Fruit fly (Drosophila melanogaster) whole organism, embryonic: Measurements from ENCODE around the gene CG3529.

ENCODE experiments used
- Abd-B ChIP-seq: fragments of 200-800 bp; sonication (Bioruptor generic); optimal IDR thresholded peaks from 2 replicates; lab custom pipeline; 2018; ENCODE audit warnings: missing biosample characterization, mild to moderate bottlenecking, missing genetic modification characterization, moderate library complexity
- Atf3 ChIP-seq: fragments of 200-800 bp; sonication (Bioruptor generic); optimal IDR thresholded peaks from 3 replicates; lab custom pipeline; 2016; ENCODE audit warnings: missing biosample characterization, missing genetic modification characterization
- B-H2 ChIP-seq: fragments of 200-800 bp; sonication (Bioruptor generic); optimal IDR thresholded peaks from 2 replicates; lab custom pipeline; 2018; ENCODE audit warnings: missing biosample characterization, mild to moderate bottlenecking, missing genetic modification characterization
- CG1024 ChIP-seq: fragments of 200-800 bp; sonication (Bioruptor generic); IDR thresholded peaks from 2 replicates; pipeline ENCODE4 v1.3.6; 2022; ENCODE audit warnings: missing biosample characterization, missing genetic modification characterization
- CG11504 ChIP-seq: fragments of 200-800 bp; sonication (Bioruptor generic); optimal IDR thresholded peaks from 3 replicates; lab custom pipeline; 2019; ENCODE audit warnings: missing biosample characterization, mild to moderate bottlenecking, missing genetic modification characterization, moderate library complexity
- CG11560 ChIP-seq: fragments of 200-800 bp; sonication (Bioruptor generic); IDR thresholded peaks from 3 replicates; pipeline ENCODE4 v1.3.6; 2022; ENCODE audit warnings: missing biosample characterization, missing genetic modification characterization
- CG13287 ChIP-seq: fragments of 200-800 bp; sonication (Bioruptor generic); IDR thresholded peaks from 2 replicates; pipeline ENCODE4 v1.3.6; 2022; ENCODE audit warnings: missing biosample characterization, missing genetic modification characterization; ENCODE audit not compliant: partially characterized antibody
- CG14441 ChIP-seq: fragments of 200-800 bp; sonication (Bioruptor generic); IDR thresholded peaks from 2 replicates; pipeline ENCODE4 v1.3.6; 2022; ENCODE audit warnings: missing biosample characterization, missing genetic modification characterization
- CG16779 ChIP-seq: fragments of 200-800 bp; sonication (Bioruptor generic); IDR thresholded peaks from 2 replicates; pipeline ENCODE4 v1.3.6; 2022; ENCODE audit warnings: missing biosample characterization, missing genetic modification characterization
- CG16813 ChIP-seq: fragments of 200-800 bp; sonication (Bioruptor generic); IDR thresholded peaks from 3 replicates; pipeline ENCODE4 v1.3.6; 2022; ENCODE audit warnings: missing biosample characterization, missing genetic modification characterization; ENCODE audit not compliant: partially characterized antibody
- CG2116 ChIP-seq: fragments of 200-800 bp; sonication (Bioruptor generic); optimal IDR thresholded peaks from 3 replicates; lab custom pipeline; 2018; ENCODE audit warnings: missing biosample characterization, mild to moderate bottlenecking, missing genetic modification characterization
- CG2120 ChIP-seq: fragments of 200-800 bp; sonication (Bioruptor generic); optimal IDR thresholded peaks from 3 replicates; lab custom pipeline; 2016; ENCODE audit warnings: missing biosample characterization, missing genetic modification characterization
- CG2202 ChIP-seq: fragments of 200-800 bp; sonication (Bioruptor generic); optimal IDR thresholded peaks from 2 replicates; lab custom pipeline; 2018; ENCODE audit warnings: missing biosample characterization, mild to moderate bottlenecking, missing genetic modification characterization
- CG32532 ChIP-seq: fragments of 200-800 bp; sonication (Bioruptor generic); IDR thresholded peaks from 2 replicates; pipeline ENCODE4 v1.3.6; 2022; ENCODE audit warnings: missing biosample characterization, missing genetic modification characterization
- CG32772 ChIP-seq: fragments of 200-800 bp; sonication (Bioruptor generic); IDR thresholded peaks from 2 replicates; pipeline ENCODE4 v1.3.6; 2022; ENCODE audit warnings: missing biosample characterization, missing genetic modification characterization
- CG3281 ChIP-seq: fragments of 200-800 bp; sonication (Bioruptor generic); optimal IDR thresholded peaks from 3 replicates; lab custom pipeline; 2017; ENCODE audit warnings: missing biosample characterization, mild to moderate bottlenecking, missing genetic modification characterization
- CG33557 ChIP-seq: fragments of 200-800 bp; sonication (Bioruptor generic); optimal IDR thresholded peaks from 2 replicates; lab custom pipeline; 2019; ENCODE audit warnings: missing biosample characterization, mild to moderate bottlenecking, missing genetic modification characterization, moderate library complexity
- CG34224 ChIP-seq: fragments of 200-800 bp; sonication (Bioruptor generic); IDR thresholded peaks from 3 replicates; pipeline ENCODE4 v1.3.6; 2022; ENCODE audit warnings: missing biosample characterization, missing genetic modification characterization; ENCODE audit not compliant: partially characterized antibody
- CG34422 ChIP-seq: fragments of 200-800 bp; sonication (Bioruptor generic); IDR thresholded peaks from 3 replicates; pipeline ENCODE4 v1.3.6; 2022; ENCODE audit warnings: missing biosample characterization, missing genetic modification characterization
- CG3726 ChIP-seq: fragments of 200-800 bp; sonication (Bioruptor generic); IDR thresholded peaks from 3 replicates; pipeline ENCODE4, ENCODE4 v1.3.6; 2022; ENCODE audit warnings: missing biosample characterization, missing genetic modification characterization
- CG4820 ChIP-seq: fragments of 200-800 bp; sonication (Bioruptor generic); optimal IDR thresholded peaks from 3 replicates; lab custom pipeline; 2016; ENCODE audit warnings: missing biosample characterization, missing genetic modification characterization
- CG7963 ChIP-seq: fragments of 200-800 bp; sonication (Bioruptor generic); IDR thresholded peaks from 3 replicates; pipeline ENCODE4 v1.3.6; 2022; ENCODE audit warnings: missing biosample characterization, missing genetic modification characterization; ENCODE audit not compliant: partially characterized antibody
- Dad ChIP-seq: fragments of 200-800 bp; sonication (Bioruptor generic); optimal IDR thresholded peaks from 3 replicates; lab custom pipeline; 2016; ENCODE audit warnings: missing biosample characterization, missing genetic modification characterization
- Doc2 ChIP-seq: fragments of 200-800 bp; sonication (Bioruptor generic); IDR thresholded peaks from 2 replicates; pipeline ENCODE4 v1.3.6; 2022; ENCODE audit warnings: missing biosample characterization, missing genetic modification characterization
- Eip74EF ChIP-seq, 2 experiments: fragments of 200-800 bp in 1 of 2; fragments of >200 bp in 1 of 2; sonication (Bioruptor generic) in 1 of 2; optimal IDR thresholded peaks; 2 replicates each; lab custom pipeline; 2017 to 2019; ENCODE audit warnings: missing biosample characterization in 2 of 2, missing genetic modification characterization in 2 of 2, mild to moderate bottlenecking in 1 of 2, moderate library complexity in 1 of 2
- Hr3 ChIP-seq: fragments of 200-800 bp; sonication (Bioruptor generic); optimal IDR thresholded peaks from 3 replicates; lab custom pipeline; 2016; ENCODE audit warnings: missing biosample characterization, missing genetic modification characterization
- Mes4 ChIP-seq: fragments of 200-800 bp; sonication (Bioruptor generic); optimal IDR thresholded peaks from 2 replicates; lab custom pipeline; 2016; ENCODE audit warnings: missing biosample characterization, missing genetic modification characterization
- Oli ChIP-seq: fragments of 200-800 bp; sonication (Bioruptor generic); optimal IDR thresholded peaks from 2 replicates; lab custom pipeline; 2018; ENCODE audit warnings: missing biosample characterization, mild to moderate bottlenecking, missing genetic modification characterization, moderate library complexity
- PHDP ChIP-seq: fragments of 200-800 bp; sonication (Bioruptor generic); optimal IDR thresholded peaks from 3 replicates; lab custom pipeline; 2018; ENCODE audit warnings: missing biosample characterization, mild to moderate bottlenecking, missing genetic modification characterization, moderate library complexity
- Stat92E ChIP-seq, 3 experiments: fragments of >200 bp in 2 of 3; fragments of 200-800 bp in 1 of 3; sonication (Bioruptor generic) in 1 of 3; optimal IDR thresholded peaks; 2 replicates each; lab custom pipeline; 2017 to 2019; ENCODE audit warnings: missing biosample characterization in 3 of 3, missing genetic modification characterization in 3 of 3, mild to moderate bottlenecking in 1 of 3, moderate library complexity in 1 of 3
- Trl ChIP-seq, 3 experiments: fragments of >200 bp in 2 of 3; fragments of 200-800 bp in 1 of 3; sonication (Bioruptor generic) in 1 of 3; optimal IDR thresholded peaks; 2 replicates in 1 of 3; 3 replicates in 2 of 3; lab custom pipeline; 2016 to 2017; ENCODE audit warnings: missing biosample characterization in 1 of 3, missing genetic modification characterization in 1 of 3
- Usf ChIP-seq: fragments of 200-800 bp; sonication (Bioruptor generic); optimal IDR thresholded peaks from 2 replicates; lab custom pipeline; 2017; ENCODE audit warnings: missing genotype, missing biosample characterization, missing genetic modification characterization
- Xbp1 ChIP-seq: fragments of 200-800 bp; sonication (Bioruptor generic); optimal IDR thresholded peaks from 3 replicates; lab custom pipeline; 2016; ENCODE audit warnings: missing biosample characterization, mild to moderate bottlenecking, missing genetic modification characterization
- al ChIP-seq: fragments of 200-800 bp; sonication (Bioruptor generic); IDR thresholded peaks from 2 replicates; pipeline ENCODE4 v1.3.6; 2022; ENCODE audit warnings: missing biosample characterization, missing genetic modification characterization
- br ChIP-seq: fragments of >200 bp; optimal IDR thresholded peaks from 2 replicates; lab custom pipeline; 2017
- crol ChIP-seq: fragments of 200-800 bp; sonication (Bioruptor generic); IDR thresholded peaks from 2 replicates; pipeline ENCODE4 v1.3.6; 2022; ENCODE audit warnings: missing biosample characterization, missing genetic modification characterization
- dysf ChIP-seq: fragments of 200-800 bp; sonication (Bioruptor generic); IDR thresholded peaks from 3 replicates; pipeline ENCODE4 v1.3.6; 2022; ENCODE audit warnings: missing biosample characterization, missing genetic modification characterization
- ewg ChIP-seq: fragments of 200-800 bp; sonication (Bioruptor generic); optimal IDR thresholded peaks from 3 replicates; lab custom pipeline; 2017; ENCODE audit warnings: mild to moderate bottlenecking, missing biosample characterization, missing genetic modification reagents, missing genetic modification characterization
- fd3F ChIP-seq: fragments of 200-800 bp; sonication (Bioruptor generic); optimal IDR thresholded peaks from 2 replicates; lab custom pipeline; 2018; ENCODE audit warnings: missing biosample characterization, mild to moderate bottlenecking, missing genetic modification characterization, moderate library complexity
- gcm ChIP-seq: fragments of 200-800 bp; sonication (Bioruptor generic); optimal IDR thresholded peaks from 2 replicates; lab custom pipeline; 2019; ENCODE audit warnings: missing biosample characterization, mild to moderate bottlenecking, missing genetic modification characterization, moderate library complexity
- h ChIP-seq: fragments of >200 bp; optimal IDR thresholded peaks from 2 replicates; lab custom pipeline; 2017
- hb ChIP-seq: fragments of 200-800 bp; sonication (Bioruptor generic); IDR thresholded peaks from 3 replicates; pipeline ENCODE4 v1.3.6; 2022; ENCODE audit warnings: missing biosample characterization, missing genetic modification characterization; ENCODE audit not compliant: partially characterized antibody
- kni ChIP-seq: fragments of 200-800 bp; sonication (Bioruptor generic); optimal IDR thresholded peaks from 3 replicates; lab custom pipeline; 2017; ENCODE audit warnings: mild to moderate bottlenecking, missing biosample characterization, missing genetic modification reagents, missing genetic modification characterization
- oc ChIP-seq: fragments of 200-800 bp; sonication (Bioruptor generic); optimal IDR thresholded peaks from 2 replicates; lab custom pipeline; 2018; ENCODE audit warnings: missing biosample characterization, mild to moderate bottlenecking, missing genetic modification characterization, moderate library complexity
- pnt ChIP-seq: fragments of 200-800 bp; sonication (Bioruptor generic); optimal IDR thresholded peaks from 3 replicates; lab custom pipeline; 2016; ENCODE audit warnings: missing biosample characterization, missing genetic modification characterization
- sim ChIP-seq: fragments of 200-800 bp; sonication (Bioruptor generic); IDR thresholded peaks from 2 replicates; pipeline ENCODE4 v1.3.6; 2022; ENCODE audit warnings: missing biosample characterization, missing genetic modification characterization
- so ChIP-seq: fragments of 200-800 bp; sonication (Bioruptor generic); IDR thresholded peaks from 3 replicates; pipeline ENCODE4 v1.3.6; 2022; ENCODE audit warnings: missing biosample characterization, missing genetic modification characterization
- stc ChIP-seq: fragments of 200-800 bp; sonication (Bioruptor generic); IDR thresholded peaks from 2 replicates; pipeline ENCODE4 v1.3.6; 2022; ENCODE audit warnings: missing biosample characterization, missing genetic modification characterization
- tup ChIP-seq: fragments of 200-800 bp; sonication (Bioruptor generic); optimal IDR thresholded peaks from 2 replicates; lab custom pipeline; 2016; ENCODE audit warnings: missing biosample characterization, mild to moderate bottlenecking, missing genetic modification characterization, moderate library complexity

CG3529 gene

DNA sequence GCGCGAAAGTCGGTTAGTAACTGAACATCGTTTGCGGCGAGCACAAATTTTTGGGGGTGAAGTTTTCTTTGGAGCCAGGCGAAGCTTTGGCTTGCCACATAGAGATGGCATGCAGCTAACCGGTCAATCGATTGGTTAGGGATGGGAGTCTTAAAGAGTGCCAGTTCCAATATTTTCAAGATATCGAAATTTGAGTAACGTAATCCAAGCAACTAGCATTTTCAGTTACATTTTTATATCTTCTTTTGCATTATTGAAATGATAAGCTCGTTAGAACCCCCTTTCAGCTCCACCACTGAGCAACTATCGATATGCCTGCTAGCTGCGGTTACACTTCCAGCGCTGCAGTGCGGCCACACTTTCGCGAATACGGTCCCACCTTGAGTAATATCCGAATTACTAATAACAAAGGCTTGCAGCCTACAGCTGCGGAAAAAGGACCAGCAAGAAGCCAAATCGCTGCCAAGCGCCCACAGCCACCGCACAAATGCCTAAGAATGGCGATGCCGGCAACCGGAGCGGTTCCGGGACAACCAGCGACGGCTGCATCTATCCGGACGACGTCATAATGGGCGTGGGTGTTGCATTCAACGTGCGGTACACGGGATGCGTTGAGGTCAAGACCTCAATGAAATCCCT lies 19.9 kb upstream of the CG3529 start, which contains the start of the genes Atat and Shc (continued):
- TF ChIP-seq Usf (peak; percentile 99), h (no peak), CG16813 (GFP tag; lab: Robert Waterston, UW) (peak; percentile 96), Atf3 (peak; percentile 99), Oli (tag; lab: Kevin White, UChicago) (peak; percentile 98), Eip74EF (GFP tag; optimal IDR thresholded peaks at IDR 0.05; lab: Kevin White, UChicago) (peak in 1 of 2 experiments; percentile 89), CG34224 (GFP tag; lab: Robert Waterston, UW) (peak; percentile 86), Xbp1 (GFP tag; lab: Kevin White, UChicago) (peak; percentile 100), CG4820 (GFP tag; lab: Kevin White, UChicago) (peak; percentile 99), CG2202 (tag; lab: Kevin White, UChicago) (peak; percentile 96), gcm (GFP tag; lab: Kevin White, UChicago) (peak; percentile 92), oc (tag; lab: Kevin White, UChicago) (peak; percentile 97), hb (GFP tag; lab: Robert Waterston, UW) (peak; percentile 86), Hr3 (GFP tag; lab: Kevin White, UChicago) (peak; percentile 100), CG16779 (GFP tag; lab: Robert Waterston, UW) (peak; percentile 98), CG3726 (GFP tag; lab: Robert Waterston, UW) (peak; percentile 99), crol (GFP tag; lab: Robert Waterston, UW) (peak; percentile 85), Abd-B (GFP tag; lab: Kevin White, UChicago) (peak; percentile 100), CG11504 (peak; percentile 97), br (lab: Kevin White, UChicago) (no peak), CG14441 (GFP tag; lab: Robert Waterston, UW) (peak; percentile 100), Doc2 (GFP tag; lab: Robert Waterston, UW) (peak; percentile 98), CG2120 (peak; percentile 100), CG32772 (GFP tag; lab: Robert Waterston, UW) (peak; percentile 100), Mes4 (GFP tag; lab: Kevin White, UChicago) (peak; percentile 99), CG34422 (GFP tag; lab: Robert Waterston, UW) (peak; percentile 100), CG11560 (tag; lab: Robert Waterston, UW) (peak; percentile 96), CG2116 (GFP tag; lab: Kevin White, UChicago) (peak; percentile 93), CG7963 (GFP tag; lab: Robert Waterston, UW) (peak; percentile 64; the same call in 1 of the 3 replicates), Stat92E (GFP tag; optimal IDR thresholded peaks at IDR 0.05; lab: Kevin White, UChicago) (peak in 1 of 3 experiments; percentile 90), CG13287 (GFP tag; lab: Robert Waterston, UW) (peak; percentile 94), al (GFP tag; lab: Robert Waterston, UW) (peak; percentile 100), tup (GFP tag; lab: Kevin White, UChicago) (peak; percentile 99), CG1024 (GFP tag; lab: Robert Waterston, UW) (peak; percentile 96), pnt (GFP tag; lab: Kevin White, UChicago) (peak; percentile 100), Dad (GFP tag; lab: Kevin White, UChicago) (peak; percentile 99), Trl (optimal IDR thresholded peaks at IDR 0.05; lab: Kevin White, UChicago) (no peak), Trl (GFP tag; optimal IDR thresholded peaks at IDR 0.05; lab: Kevin White, UChicago) (peak; percentile 100), ewg (GFP tag; lab: Kevin White, UChicago) (peak; percentile 98), fd3F (GFP tag; lab: Kevin White, UChicago) (peak; percentile 99), PHDP (peak; percentile 98), dysf (GFP tag; lab: Robert Waterston, UW) (peak; percentile 100), CG32532 (GFP tag; lab: Robert Waterston, UW) (peak; percentile 100), CG3281 (GFP tag; lab: Kevin White, UChicago) (peak; percentile 97), so (GFP tag; lab: Robert Waterston, UW) (peak; percentile 98), sim (GFP tag; lab: Robert Waterston, UW) (peak; percentile 95), CG33557 (GFP tag; lab: Kevin White, UChicago) (peak; percentile 93), kni (peak; percentile 85), stc (GFP tag; lab: Robert Waterston, UW) (peak; percentile 98), B-H2 (peak; percentile 99)
